Fruit fly (Drosophila melanogaster) whole organism, embryonic: ENCODE results near the gene CG2962.

ENCODE experiments used
- Ada2b ChIP-seq: fragments of 200-800 bp; sonication (Bioruptor generic); IDR thresholded peaks from 2 replicates; pipeline ENCODE4 v1.3.6; 2022; ENCODE audit warnings: missing biosample characterization, missing genetic modification characterization
- Atf-2 ChIP-seq: fragments of 200-800 bp; sonication (Bioruptor generic); optimal IDR thresholded peaks from 2 replicates; lab custom pipeline; 2016; ENCODE audit warnings: missing biosample characterization, missing genetic modification characterization
- Blimp-1 ChIP-seq: fragments of 200-800 bp; sonication (Bioruptor generic); optimal IDR thresholded peaks from 3 replicates; lab custom pipeline; 2018; ENCODE audit warnings: missing biosample characterization, missing genetic modification characterization, mild to moderate bottlenecking, moderate library complexity, missing genetic modification reagents
- CG11695 ChIP-seq: fragments of 200-800 bp; sonication (Bioruptor generic); IDR thresholded peaks from 3 replicates; pipeline ENCODE4 v1.3.6; 2022; ENCODE audit warnings: missing biosample characterization, missing genetic modification characterization
- CG12155 ChIP-seq: fragments of 200-800 bp; sonication (Bioruptor generic); optimal IDR thresholded peaks from 3 replicates; lab custom pipeline; 2016; ENCODE audit warnings: missing biosample characterization, missing genetic modification characterization
- CG13624 ChIP-seq: fragments of 200-800 bp; sonication (Bioruptor generic); optimal IDR thresholded peaks from 2 replicates; lab custom pipeline; 2016; ENCODE audit warnings: missing biosample characterization, missing genetic modification characterization
- CG14441 ChIP-seq: fragments of 200-800 bp; sonication (Bioruptor generic); IDR thresholded peaks from 2 replicates; pipeline ENCODE4 v1.3.6; 2022; ENCODE audit warnings: missing biosample characterization, missing genetic modification characterization
- CG15073 ChIP-seq: fragments of 200-800 bp; sonication (Bioruptor generic); optimal IDR thresholded peaks from 2 replicates; lab custom pipeline; 2016; ENCODE audit warnings: missing biosample characterization, missing genetic modification characterization
- CG15514 ChIP-seq: fragments of 200-800 bp; sonication (Bioruptor generic); optimal IDR thresholded peaks from 3 replicates; lab custom pipeline; 2017; ENCODE audit warnings: missing biosample characterization, missing genetic modification characterization, mild to moderate bottlenecking, moderate library complexity, missing genetic modification reagents
- CG2120 ChIP-seq: fragments of 200-800 bp; sonication (Bioruptor generic); optimal IDR thresholded peaks from 3 replicates; lab custom pipeline; 2016; ENCODE audit warnings: missing biosample characterization, missing genetic modification characterization
- CG2199 ChIP-seq: fragments of 200-800 bp; sonication (Bioruptor generic); IDR thresholded peaks from 3 replicates; pipeline ENCODE4 v1.3.6; 2022; ENCODE audit warnings: missing biosample characterization, missing genetic modification characterization
- CG30431 ChIP-seq: fragments of 200-800 bp; sonication (Bioruptor generic); optimal IDR thresholded peaks from 2 replicates; lab custom pipeline; 2017; ENCODE audit warnings: missing biosample characterization, missing genetic modification characterization
- CG3163 ChIP-seq: fragments of 200-800 bp; sonication (Bioruptor generic); optimal IDR thresholded peaks from 3 replicates; lab custom pipeline; 2016; ENCODE audit warnings: missing biosample characterization, missing genetic modification characterization
- CG32532 ChIP-seq: fragments of 200-800 bp; sonication (Bioruptor generic); IDR thresholded peaks from 2 replicates; pipeline ENCODE4 v1.3.6; 2022; ENCODE audit warnings: missing biosample characterization, missing genetic modification characterization
- CG4730 ChIP-seq: fragments of 200-800 bp; sonication (Bioruptor generic); IDR thresholded peaks from 2 replicates; pipeline ENCODE4 v1.3.6; 2022; ENCODE audit warnings: missing biosample characterization, missing genetic modification characterization
- CG6254 ChIP-seq: fragments of 200-800 bp; sonication (Bioruptor generic); optimal IDR thresholded peaks from 3 replicates; lab custom pipeline; 2017; ENCODE audit warnings: mild to moderate bottlenecking, missing biosample characterization, missing genetic modification reagents, missing genetic modification characterization
- CG6689 ChIP-seq: fragments of 200-800 bp; sonication (Bioruptor generic); IDR thresholded peaks from 2 replicates; pipeline ENCODE4 v1.3.6; 2022; ENCODE audit warnings: missing biosample characterization, missing genetic modification characterization
- CG6765 ChIP-seq: fragments of 200-800 bp; sonication (Bioruptor generic); optimal IDR thresholded peaks from 3 replicates; lab custom pipeline; 2017; ENCODE audit warnings: missing biosample characterization, mild to moderate bottlenecking, missing genetic modification characterization
- CG7556 ChIP-seq: fragments of 200-800 bp; sonication (Bioruptor generic); optimal IDR thresholded peaks from 2 replicates; lab custom pipeline; 2017; ENCODE audit warnings: missing biosample characterization, mild to moderate bottlenecking, missing genetic modification characterization
- CG7786 ChIP-seq: fragments of 200-800 bp; sonication (Bioruptor generic); optimal IDR thresholded peaks from 2 replicates; lab custom pipeline; 2016; ENCODE audit warnings: missing biosample characterization, missing genetic modification characterization
- CG9727 ChIP-seq: fragments of 200-800 bp; sonication (Bioruptor generic); optimal IDR thresholded peaks from 3 replicates; lab custom pipeline; 2017; ENCODE audit warnings: missing biosample characterization, mild to moderate bottlenecking, missing genetic modification characterization
- CG9932 ChIP-seq: fragments of 200-800 bp; sonication (Bioruptor generic); IDR thresholded peaks from 2 replicates; pipeline ENCODE4 v1.3.6; 2022; ENCODE audit warnings: missing biosample characterization, missing genetic modification characterization
- Chrac-16 ChIP-seq: fragments of 200-800 bp; sonication (Bioruptor generic); optimal IDR thresholded peaks from 3 replicates; lab custom pipeline; 2016; ENCODE audit warnings: missing biosample characterization, missing genetic modification characterization
- CkIIα-i1 ChIP-seq: fragments of 200-800 bp; sonication (Bioruptor generic); IDR thresholded peaks from 2 replicates; pipeline ENCODE4 v1.3.6; 2022; ENCODE audit warnings: missing biosample characterization, missing genetic modification characterization
- D19B ChIP-seq: fragments of 200-800 bp; sonication (Bioruptor generic); optimal IDR thresholded peaks from 2 replicates; lab custom pipeline; 2017; ENCODE audit warnings: missing biosample characterization, mild to moderate bottlenecking, missing genetic modification characterization
- Dip2 ChIP-seq: fragments of 200-800 bp; sonication (Bioruptor generic); IDR thresholded peaks from 2 replicates; pipeline ENCODE4 v1.3.6; 2022; ENCODE audit warnings: missing biosample characterization, missing genetic modification characterization
- Fer3 ChIP-seq: fragments of 200-800 bp; sonication (Bioruptor generic); optimal IDR thresholded peaks from 2 replicates; lab custom pipeline; 2018; ENCODE audit warnings: missing biosample characterization, mild to moderate bottlenecking, missing genetic modification characterization, moderate library complexity
- GATAe ChIP-seq: fragments of 200-800 bp; sonication (Bioruptor generic); conservative IDR thresholded peaks from 2 replicates; pipeline ENCODE4 v1.3.6; 2022; ENCODE audit warnings: missing biosample characterization, missing genetic modification characterization
- HLH54F ChIP-seq: fragments of 200-800 bp; sonication (Bioruptor generic); optimal IDR thresholded peaks from 3 replicates; lab custom pipeline; 2016; ENCODE audit warnings: missing biosample characterization, missing genetic modification characterization
- Hmr ChIP-seq: fragments of 200-800 bp; sonication (Bioruptor generic); optimal IDR thresholded peaks from 3 replicates; lab custom pipeline; 2017; ENCODE audit warnings: mild to moderate bottlenecking, missing biosample characterization, missing genetic modification reagents, missing genetic modification characterization
- Med ChIP-seq: fragments of 200-800 bp; sonication (Bioruptor generic); peaks from one replicate; lab custom pipeline; 2016; ENCODE audit warnings: missing biosample characterization, missing genetic modification characterization, mild to moderate bottlenecking, inconsistent platforms, moderate library complexity
- NfI ChIP-seq: fragments of 200-800 bp; sonication (Bioruptor generic); optimal IDR thresholded peaks from 3 replicates; lab custom pipeline; 2018; ENCODE audit warnings: missing biosample characterization, mild to moderate bottlenecking, missing genetic modification characterization, moderate library complexity
- Pdp1 ChIP-seq, 2 experiments: fragments of 200-800 bp; sonication (Bioruptor generic); optimal IDR thresholded peaks; 3 replicates each; lab custom pipeline; 2016; ENCODE audit warnings: missing biosample characterization in 2 of 2, missing genetic modification characterization in 2 of 2, mild to moderate bottlenecking in 1 of 2, moderate library complexity in 1 of 2
- Usf ChIP-seq: fragments of 200-800 bp; sonication (Bioruptor generic); optimal IDR thresholded peaks from 2 replicates; lab custom pipeline; 2017; ENCODE audit warnings: missing genotype, missing biosample characterization, missing genetic modification characterization
- Xbp1 ChIP-seq: fragments of 200-800 bp; sonication (Bioruptor generic); optimal IDR thresholded peaks from 3 replicates; lab custom pipeline; 2016; ENCODE audit warnings: missing biosample characterization, mild to moderate bottlenecking, missing genetic modification characterization
- bab2 ChIP-seq: fragments of 200-800 bp; sonication (Bioruptor generic); optimal IDR thresholded peaks from 2 replicates; lab custom pipeline; 2016; ENCODE audit warnings: missing biosample characterization, missing genetic modification characterization
- bsh ChIP-seq, 2 experiments: fragments of 200-800 bp; sonication (Bioruptor generic); optimal IDR thresholded peaks; 2 replicates each; lab custom pipeline; 2017 to 2018; ENCODE audit warnings: mild to moderate bottlenecking in 2 of 2, missing biosample characterization in 2 of 2, missing genetic modification characterization in 2 of 2, moderate library complexity in 1 of 2
- dmrt11E ChIP-seq: fragments of 200-800 bp; sonication (Bioruptor generic); optimal IDR thresholded peaks from 3 replicates; lab custom pipeline; 2018; ENCODE audit warnings: missing biosample characterization, mild to moderate bottlenecking, missing genetic modification characterization, moderate library complexity
- esg ChIP-seq: fragments of 200-800 bp; sonication (Bioruptor generic); conservative IDR thresholded peaks from 2 replicates; pipeline ENCODE4 v1.3.6; 2022; ENCODE audit warnings: missing biosample characterization, missing genetic modification characterization
- hth ChIP-seq: fragments of >200 bp; optimal IDR thresholded peaks from 2 replicates; lab custom pipeline; 2017; ENCODE audit warnings: inconsistent platforms
- p53 ChIP-seq: fragments of 200-800 bp; sonication (Bioruptor generic); optimal IDR thresholded peaks from 2 replicates; lab custom pipeline; 2016; ENCODE audit warnings: missing biosample characterization, missing genetic modification characterization
- pb ChIP-seq: fragments of 200-800 bp; sonication (Bioruptor generic); optimal IDR thresholded peaks from 3 replicates; lab custom pipeline; 2016; ENCODE audit warnings: missing biosample characterization, missing genetic modification characterization
- pho ChIP-seq: fragments of 200-800 bp; sonication (Bioruptor generic); optimal IDR thresholded peaks from 2 replicates; lab custom pipeline; 2016; ENCODE audit warnings: missing biosample characterization, missing genetic modification characterization
- pum ChIP-seq: fragments of 200-800 bp; sonication (Bioruptor generic); optimal IDR thresholded peaks from 2 replicates; lab custom pipeline; 2016; ENCODE audit warnings: missing biosample characterization, missing genetic modification characterization
- sd ChIP-seq: fragments of 200-800 bp; sonication (Bioruptor generic); optimal IDR thresholded peaks from 3 replicates; lab custom pipeline; 2018; ENCODE audit warnings: missing biosample characterization, mild to moderate bottlenecking, missing genetic modification characterization, moderate library complexity
- slbo ChIP-seq: fragments of 200-800 bp; sonication (Bioruptor generic); IDR thresholded peaks from 2 replicates; pipeline ENCODE4 v1.3.6; 2022; ENCODE audit warnings: missing biosample characterization, missing genetic modification characterization
- ttk ChIP-seq: fragments of 200-800 bp; sonication (Bioruptor generic); IDR thresholded peaks from 2 replicates; pipeline ENCODE4 v2.1.2; 2022; ENCODE audit warnings: missing biosample characterization, missing genetic modification characterization
- twi ChIP-seq: fragments of 200-800 bp; optimal IDR thresholded peaks from 2 replicates; lab custom pipeline; 2019; ENCODE audit warnings: missing biosample characterization, mild to moderate bottlenecking, missing genetic modification characterization, moderate library complexity
- wdn ChIP-seq: fragments of 200-800 bp; sonication (Bioruptor generic); IDR thresholded peaks from 2 replicates; pipeline ENCODE4 v1.3.6; 2022; ENCODE audit warnings: missing biosample characterization, missing genetic modification characterization

The CG2962 gene

DNA sequence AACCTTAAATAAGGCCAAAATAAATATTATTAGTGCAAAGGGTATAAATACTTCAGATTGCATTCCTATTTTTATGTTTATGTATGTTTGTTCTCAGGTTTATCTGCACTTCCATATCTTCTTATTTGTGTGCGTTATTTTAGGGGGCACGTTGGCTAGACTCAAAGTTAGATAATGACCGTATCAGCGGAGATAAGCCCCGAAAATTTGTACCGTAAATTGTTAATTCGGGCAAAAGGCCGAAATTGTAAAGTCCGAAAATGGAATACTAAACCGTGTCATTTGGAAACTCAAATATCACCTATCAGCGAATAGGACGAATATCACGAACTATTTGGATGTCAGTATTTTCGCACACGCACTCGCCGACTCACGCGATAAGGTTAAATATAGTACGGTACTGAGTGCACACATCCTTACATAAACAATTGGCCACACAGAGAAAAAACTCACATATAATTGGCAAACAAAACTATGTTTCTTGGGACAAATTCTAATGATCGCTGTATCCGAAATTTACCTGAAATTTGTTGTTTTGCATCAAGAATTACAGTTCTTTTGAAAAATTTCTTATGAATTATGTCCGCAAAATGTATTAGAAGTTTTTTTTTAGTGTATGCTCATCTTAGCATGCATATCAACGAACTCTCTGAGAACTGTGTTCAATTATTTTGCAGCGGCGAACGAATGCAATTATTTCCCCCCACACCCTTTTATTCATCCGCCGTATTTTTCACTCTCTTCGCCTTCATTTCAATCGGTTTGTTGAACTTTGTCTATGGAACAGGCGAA, 46.9 kb upstream of the CG2962 start, which contains the start of gene Hk:
Gene Hk (minus strand): TSS at position 321 of the 792 bp plus-strand sequence.
- peak; percentile 34 for TF ChIP-seq Xbp1 (GFP tag; lab: Kevin White, UChicago)
- TF ChIP-seq CG30431 = no peak
- peak; percentile 61 for TF ChIP-seq CG7786 (GFP tag; lab: Kevin White, UChicago)
- TF ChIP-seq CG2120 (GFP tag; lab: Kevin White, UChicago) = peak; percentile 83
- TF ChIP-seq HLH54F = peak; percentile 43
- peak; percentile 38 for TF ChIP-seq sd (tag; lab: Kevin White, UChicago)
- peak; percentile 3 for TF ChIP-seq CG7556 (GFP tag; lab: Kevin White, UChicago)
- no peak for TF ChIP-seq Dip2
- TF ChIP-seq D19B (GFP tag; lab: Kevin White, UChicago) = peak; percentile 15
- peak; percentile 11 for TF ChIP-seq Blimp-1 (GFP tag; lab: Kevin White, UChicago)
- TF ChIP-seq CG9932 (GFP tag; lab: Robert Waterston, UW) = peak; percentile 21; the same call in 1 of the 2 replicates
- TF ChIP-seq Atf-2 = peak; percentile 16
- peak; percentile 34 for TF ChIP-seq CG15514 (GFP tag; lab: Kevin White, UChicago)
- peak; percentile 54 for TF ChIP-seq CG12155 (GFP tag; lab: Kevin White, UChicago)
- TF ChIP-seq Chrac-16 (GFP tag; lab: Kevin White, UChicago) = peak; percentile 6
- TF ChIP-seq slbo (GFP tag; lab: Robert Waterston, UW) = peak; percentile 69
- no peak for TF ChIP-seq CG6765 (GFP tag; lab: Kevin White, UChicago)
- 0 out of 2 replicates have a peak, but pooled peaks have one; percentile 20 for TF ChIP-seq CG6689
- peak; percentile 15 to 74 for TF ChIP-seq Pdp1 (GFP tag; optimal IDR thresholded peaks at IDR 0.05; lab: Kevin White, UChicago)
- peak; percentile 61 for TF ChIP-seq CG9727 (GFP tag; lab: Kevin White, UChicago)
- TF ChIP-seq CG3163 (GFP tag; lab: Kevin White, UChicago) = peak; percentile 4
- TF ChIP-seq esg (GFP tag; lab: Robert Waterston, UW) = 0 out of 2 replicates have a peak, but pooled peaks have one; percentile 16
- peak; percentile 15 for TF ChIP-seq Usf (GFP tag; lab: Kevin White, UChicago)
- TF ChIP-seq CG2199 (GFP tag; lab: Robert Waterston, UW) = no peak
- no peak for TF ChIP-seq CkIIα-i1 (GFP tag; lab: Robert Waterston, UW)
- peak; percentile 25 for TF ChIP-seq NfI
- peak; percentile 41 for TF ChIP-seq CG13624
- no peak for TF ChIP-seq CG6254 (GFP tag; lab: Kevin White, UChicago)
- 0 out of 2 replicates have a peak, but pooled peaks have one; percentile 42 for TF ChIP-seq CG14441 (GFP tag; lab: Robert Waterston, UW)
- peak; percentile 11 for TF ChIP-seq pb (GFP tag; lab: Kevin White, UChicago)
- TF ChIP-seq dmrt11E = peak; percentile 26
- TF ChIP-seq GATAe (GFP tag; lab: Robert Waterston, UW) = 0 out of 2 replicates have a peak, but pooled peaks have one; percentile 37
- TF ChIP-seq CG4730 (GFP tag; lab: Robert Waterston, UW) = no peak
- TF ChIP-seq wdn (GFP tag; lab: Robert Waterston, UW) = 0 out of 2 replicates have a peak, but pooled peaks have one; percentile 24
- no peak for TF ChIP-seq hth (lab: Kevin White, UChicago)
- peak; percentile 45 for TF ChIP-seq Fer3
- TF ChIP-seq twi (tag; lab: Kevin White, UChicago) = no peak
- peak; percentile 44 for TF ChIP-seq pho (GFP tag; lab: Kevin White, UChicago)
- 0 out of 3 replicates have a peak, but pooled peaks have one; percentile 8 for TF ChIP-seq CG11695
- TF ChIP-seq ttk (GFP tag; lab: Robert Waterston, UW) = no peak
- TF ChIP-seq CG15073 (GFP tag; lab: Kevin White, UChicago) = no peak
- TF ChIP-seq Ada2b (GFP tag; lab: Robert Waterston, UW) = peak; percentile 48; the same call in 1 of the 2 replicates
- peak; percentile 58 for TF ChIP-seq Hmr
- peak; percentile 40 for TF ChIP-seq bab2 (GFP tag; lab: Kevin White, UChicago)
- TF ChIP-seq CG32532 = peak; percentile 56
- TF ChIP-seq Med (GFP tag; lab: Kevin White, UChicago) = peak; percentile 95
- TF ChIP-seq p53 (GFP tag; lab: Kevin White, UChicago) = no peak
- peak; percentile 8 for TF ChIP-seq pum (GFP tag; lab: Kevin White, UChicago)
- peak in 1 of 2 experiments; percentile 73 for TF ChIP-seq bsh (GFP tag; optimal IDR thresholded peaks at IDR 0.05; lab: Kevin White, UChicago)
